Fruit fly (Drosophila melanogaster): Measurements from ENCODE around the gene Gdap1.

Gdap1 gene

DNA sequence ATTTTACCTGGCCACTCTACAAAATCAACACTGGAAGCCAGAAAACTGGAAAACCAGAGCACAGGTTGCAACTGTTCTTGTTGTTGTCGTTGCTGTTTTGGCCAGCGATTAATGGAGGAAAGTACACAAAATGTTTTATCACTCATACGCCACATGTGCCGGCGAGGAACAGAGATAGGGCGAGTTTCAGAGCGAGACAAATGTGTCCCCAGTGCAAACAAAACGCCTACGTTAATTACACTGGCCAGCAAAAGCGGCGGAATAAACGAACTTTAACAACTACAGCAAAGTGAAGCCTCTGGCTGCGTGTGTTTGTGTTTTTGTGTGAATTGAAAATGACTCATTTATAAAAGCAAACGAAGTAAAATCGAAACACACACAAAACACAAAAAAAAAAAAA lies 38.4 kb downstream of the Gdap1 start (continued):
- TF ChIP-seq HLH3B (GFP tag; IDR thresholded peaks at IDR 0.05) = no peak
- peak; percentile 57; the same call in 1 of the 2 replicates for TF ChIP-seq CG10321 (GFP tag; IDR thresholded peaks at IDR 0.05)
- TF ChIP-seq Med (GFP tag) = peak; percentile 60
- 0 out of 3 replicates have a peak, but pooled peaks have one; percentile 24 for TF ChIP-seq otp (GFP tag; IDR thresholded peaks at IDR 0.05)
- TF ChIP-seq kay (GFP tag; optimal IDR thresholded peaks at IDR 0.05) = peak; percentile 4
- TF ChIP-seq aop (GFP tag; IDR thresholded peaks at IDR 0.05) = no peak
- TF ChIP-seq ci (GFP tag; IDR thresholded peaks at IDR 0.05) = 0 out of 3 replicates have a peak, but pooled peaks have one; percentile 42

DNA sequence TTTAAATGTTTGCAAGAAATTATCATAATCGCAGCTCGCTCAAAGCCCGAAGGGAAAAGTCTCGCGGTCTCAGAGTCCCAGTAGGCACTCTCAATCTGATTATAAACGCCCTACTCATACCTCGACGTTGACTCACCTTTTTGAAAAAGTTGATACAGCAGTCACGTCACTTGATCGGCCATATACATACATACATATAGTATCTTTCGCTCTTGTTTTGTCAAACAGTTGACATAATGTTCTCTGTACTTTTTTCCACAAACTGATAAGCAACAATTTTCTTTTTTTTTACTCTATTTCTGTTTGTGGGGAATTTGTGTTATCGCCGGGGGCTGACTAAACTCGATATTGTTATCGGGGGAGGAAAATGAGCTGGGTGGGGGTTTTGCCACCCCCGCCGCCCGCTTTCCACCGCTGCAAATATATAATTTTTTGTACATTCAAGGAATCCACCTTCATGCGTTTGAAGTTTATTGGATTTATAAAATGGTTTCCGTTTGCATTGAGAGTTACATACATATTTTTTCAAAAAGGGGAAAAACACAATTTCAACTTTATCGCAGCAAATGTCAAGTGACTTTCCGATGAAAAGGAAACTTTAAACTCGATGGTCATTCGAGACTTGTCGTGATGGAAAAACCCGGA lies 39.3 kb downstream of the Gdap1 start:
- TF ChIP-seq caup (GFP tag; optimal IDR thresholded peaks at IDR 0.05; ENCODE audit: severe bottlenecking) (peak; percentile 5), CG7745 (tag; optimal IDR thresholded peaks at IDR 0.05) (no peak), grn (GFP tag; optimal IDR thresholded peaks at IDR 0.05) (peak; percentile 24), TFAM (GFP tag; optimal IDR thresholded peaks at IDR 0.05) (no peak), CG2875 (GFP tag; optimal IDR thresholded peaks at IDR 0.05) (no peak), exex (tag; optimal IDR thresholded peaks at IDR 0.05) (peak; percentile 16), sima (GFP tag; optimal IDR thresholded peaks at IDR 0.05) (no peak), Trl (optimal IDR thresholded peaks at IDR 0.05) (peak in 1 of 2 experiments; percentile 7), Trl (GFP tag; optimal IDR thresholded peaks at IDR 0.05) (no peak), B-H1 (GFP tag; IDR thresholded peaks at IDR 0.05) (no peak), crol (GFP tag; IDR thresholded peaks at IDR 0.05) (peak; percentile 70), sug (tag; optimal IDR thresholded peaks at IDR 0.05) (peak; percentile 45), GATAe (GFP tag; conservative IDR thresholded peaks at IDR 0.05) (0 out of 2 replicates have a peak, but pooled peaks have one; percentile 47), tll (GFP tag; optimal IDR thresholded peaks at IDR 0.05) (no peak), sens (GFP tag) (peak; percentile 33), hkb (optimal IDR thresholded peaks at IDR 0.05) (no peak), hkb (GFP tag; IDR thresholded peaks at IDR 0.05) (0 out of 2 replicates have a peak, but pooled peaks have one; percentile 14), CG8281 (tag; optimal IDR thresholded peaks at IDR 0.05) (peak; percentile 16), Pdp1 (GFP tag; optimal IDR thresholded peaks at IDR 0.05) (peak in 1 of 2 experiments; percentile 52), mirr (GFP tag; optimal IDR thresholded peaks at IDR 0.05) (peak; percentile 32), Med (GFP tag) (peak; percentile 31), sd (tag; optimal IDR thresholded peaks at IDR 0.05) (peak; percentile 85), lab (GFP tag; optimal IDR thresholded peaks at IDR 0.05) (peak; percentile 16)

DNA sequence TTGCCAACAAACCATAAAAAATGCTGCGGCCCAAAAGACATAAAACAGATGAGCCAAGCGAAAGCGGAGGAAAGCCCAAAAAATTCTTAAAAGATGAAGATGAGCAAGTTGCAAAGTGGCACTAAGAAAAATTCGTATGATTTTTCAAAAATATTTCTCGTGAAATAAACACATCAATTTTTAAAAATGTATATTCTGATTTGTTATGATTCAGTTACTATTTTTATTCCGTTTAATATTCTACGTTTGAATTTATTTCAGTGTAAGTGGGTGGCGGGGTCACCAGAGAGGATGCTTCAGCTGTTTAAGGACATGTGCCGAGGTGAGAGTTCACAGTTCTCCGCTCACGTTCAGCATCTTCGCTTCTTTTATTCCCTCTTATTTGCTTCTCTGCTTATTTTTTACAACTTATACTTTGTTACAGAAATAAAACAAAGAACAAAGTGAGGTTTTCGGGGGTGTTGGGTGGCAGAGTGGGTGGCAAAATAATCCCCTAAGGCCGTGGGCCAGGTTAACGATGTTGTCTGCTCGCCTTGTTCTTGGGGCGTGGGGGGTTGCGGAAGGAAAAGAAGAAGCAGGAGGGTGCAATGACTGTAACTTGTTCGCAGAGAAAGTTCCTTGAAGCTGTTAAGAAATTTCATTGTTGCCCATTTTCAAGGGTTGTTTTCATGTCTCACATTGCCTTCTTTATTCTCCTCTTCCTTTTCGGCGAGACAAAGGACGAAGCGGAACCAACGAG lies 40.7 kb downstream of the Gdap1 start:
- no peak for TF ChIP-seq Side (GFP tag; optimal IDR thresholded peaks at IDR 0.05)
- peak; percentile 17 for TF ChIP-seq bcd (GFP tag; optimal IDR thresholded peaks at IDR 0.05)
- peak; percentile 26 for TF ChIP-seq CG13894 (tag; optimal IDR thresholded peaks at IDR 0.05)
- no peak for TF ChIP-seq ase (GFP tag; IDR thresholded peaks at IDR 0.05)
- TF ChIP-seq Usf (GFP tag; optimal IDR thresholded peaks at IDR 0.05) = no peak
- TF ChIP-seq CG15269 (tag; optimal IDR thresholded peaks at IDR 0.05) = peak; percentile 56
- no peak for TF ChIP-seq CG2199 (GFP tag; IDR thresholded peaks at IDR 0.05)
- TF ChIP-seq abd-A (tag; optimal IDR thresholded peaks at IDR 0.05) = peak; percentile 77
- peak; percentile 34 for TF ChIP-seq CG8924 (tag; optimal IDR thresholded peaks at IDR 0.05)
- TF ChIP-seq ERR (GFP tag; optimal IDR thresholded peaks at IDR 0.05) = no peak
- TF ChIP-seq Hr78 (GFP tag; optimal IDR thresholded peaks at IDR 0.05) = no peak
- TF ChIP-seq CG1529 (GFP tag; optimal IDR thresholded peaks at IDR 0.05) = no peak
- TF ChIP-seq Mrtf (GFP tag; IDR thresholded peaks at IDR 0.05) = 0 out of 3 replicates have a peak, but pooled peaks have one; percentile 45
- TF ChIP-seq CG10543 (GFP tag; optimal IDR thresholded peaks at IDR 0.05) = no peak
- no peak for TF ChIP-seq CG4282 (GFP tag; optimal IDR thresholded peaks at IDR 0.05)
- TF ChIP-seq ato (GFP tag; IDR thresholded peaks at IDR 0.05; ENCODE audit: partially characterized antibody) = no peak
- peak; percentile 23 for TF ChIP-seq Sox100B (GFP tag; optimal IDR thresholded peaks at IDR 0.05)
- TF ChIP-seq Hr51 (GFP tag; optimal IDR thresholded peaks at IDR 0.05) = peak; percentile 4 to 66

All from whole organism, embryonic.